Worm (Caenorhabditis elegans) whole organism, L3 larva: ENCODE measurements around the gene K07H8.9.

ENCODE experiments used
- R02D3.7 ChIP-seq: fragments of 150-350 bp; optimal IDR thresholded peaks from 2 replicates; lab custom pipeline; 2014; ENCODE audit warnings: missing biosample characterization, missing genetic modification characterization
- ZK546.5 ChIP-seq: sonication (generic microtip); optimal IDR thresholded peaks from 2 replicates; lab custom pipeline; 2017; ENCODE audit warnings: missing biosample characterization, missing genetic modification characterization
- aly-2 ChIP-seq: fragments of 150-350 bp; optimal IDR thresholded peaks from 2 replicates; lab custom pipeline; 2014; ENCODE audit warnings: missing biosample characterization, missing genetic modification characterization
- ama-1 ChIP-seq: fragments of 150-350 bp; optimal IDR thresholded peaks from 2 replicates; lab custom pipeline; 2018
- ceh-16 ChIP-seq: sonication (generic microtip); optimal IDR thresholded peaks from 2 replicates; lab custom pipeline; 2017; ENCODE audit warnings: missing biosample characterization, missing genetic modification characterization
- ceh-28 ChIP-seq: fragments of 150-350 bp; optimal IDR thresholded peaks from 2 replicates; lab custom pipeline; 2014; ENCODE audit warnings: missing biosample characterization, missing genetic modification reagents, missing genetic modification characterization
- ceh-82 ChIP-seq: fragments of 150-350 bp; optimal IDR thresholded peaks from 2 replicates; lab custom pipeline; 2014; ENCODE audit warnings: missing biosample characterization, missing genetic modification characterization
- ceh-9 ChIP-seq: sonication (generic microtip); optimal IDR thresholded peaks from 2 replicates; lab custom pipeline; 2018; ENCODE audit warnings: missing biosample characterization, missing genetic modification characterization
- daf-12 ChIP-seq: fragments of 150-350 bp; optimal IDR thresholded peaks from 2 replicates; lab custom pipeline; 2014; ENCODE audit warnings: missing biosample characterization, missing genetic modification reagents, missing genetic modification characterization
- egl-27 ChIP-seq: sonication (generic microtip); optimal IDR thresholded peaks from 4 replicates; lab custom pipeline; 2017; ENCODE audit warnings: missing biosample characterization, missing genetic modification reagents, missing genetic modification characterization
- egl-5 ChIP-seq: fragments of 150-350 bp; optimal IDR thresholded peaks from 2 replicates; lab custom pipeline; 2017; ENCODE audit warnings: missing biosample characterization, missing genetic modification reagents, missing genetic modification characterization, inconsistent platforms
- elt-1 ChIP-seq: fragments of 150-350 bp; optimal IDR thresholded peaks from 2 replicates; lab custom pipeline; 2014; ENCODE audit warnings: missing biosample characterization, missing genetic modification characterization
- elt-2 ChIP-seq: sonication (generic microtip); optimal IDR thresholded peaks from 2 replicates; lab custom pipeline; 2016; ENCODE audit warnings: missing genetic modification reagents, mild to moderate bottlenecking, missing genetic modification characterization, missing compliant biosample characterization
- elt-3 ChIP-seq, 3 experiments: fragments of 150-350 bp in 1 of 3; sonication (generic microtip) in 2 of 3; optimal IDR thresholded peaks; 2 replicates in 2 of 3; 4 replicates in 1 of 3; lab custom pipeline; 2014 to 2017; ENCODE audit warnings: missing biosample characterization in 3 of 3, missing genetic modification characterization in 3 of 3
- eor-1 ChIP-seq, 2 experiments: fragments of 150-350 bp; optimal IDR thresholded peaks; 2 replicates each; lab custom pipeline; 2014 to 2018; ENCODE audit warnings: missing biosample characterization in 2 of 2, missing genetic modification characterization in 2 of 2
- fkh-10 ChIP-seq: sonication (generic microtip); optimal IDR thresholded peaks from 2 replicates; lab custom pipeline; 2017; ENCODE audit warnings: missing biosample characterization, missing genetic modification reagents, missing genetic modification characterization
- fkh-2 ChIP-seq: fragments of 150-350 bp; optimal IDR thresholded peaks from 2 replicates; lab custom pipeline; 2014; ENCODE audit warnings: missing biosample characterization, missing genetic modification reagents, missing genetic modification characterization
- fos-1 ChIP-seq: fragments of 150-350 bp; optimal IDR thresholded peaks from 2 replicates; lab custom pipeline; 2014; ENCODE audit warnings: missing biosample characterization, missing genetic modification characterization
- hmg-11 ChIP-seq: sonication (generic microtip); optimal IDR thresholded peaks from 2 replicates; lab custom pipeline; 2016; ENCODE audit warnings: missing genetic modification characterization, missing compliant biosample characterization
- jun-1 ChIP-seq: fragments of 150-350 bp; optimal IDR thresholded peaks from 2 replicates; lab custom pipeline; 2014; ENCODE audit warnings: missing biosample characterization, missing genetic modification reagents, missing genetic modification characterization
- lin-15B ChIP-seq: fragments of 150-350 bp; optimal IDR thresholded peaks from 2 replicates; lab custom pipeline; 2014; ENCODE audit warnings: missing biosample characterization, missing genetic modification characterization
- lin-39 ChIP-seq: fragments of 150-350 bp; optimal IDR thresholded peaks from 2 replicates; lab custom pipeline; 2018; ENCODE audit warnings: missing biosample characterization, missing genetic modification reagents, missing genetic modification characterization
- lsy-12 ChIP-seq: sonication (generic microtip); optimal IDR thresholded peaks from 2 replicates; lab custom pipeline; 2016; ENCODE audit warnings: mild to moderate bottlenecking, missing genetic modification characterization, missing compliant biosample characterization
- mdl-1 ChIP-seq: fragments of 150-350 bp; optimal IDR thresholded peaks from 2 replicates; lab custom pipeline; 2014; ENCODE audit warnings: missing biosample characterization, missing genetic modification characterization
- mml-1 ChIP-seq: fragments of 150-350 bp; sonication (generic microtip); optimal IDR thresholded peaks from 3 replicates; lab custom pipeline; 2014; ENCODE audit warnings: missing biosample characterization, missing genetic modification characterization
- nfya-1 ChIP-seq: sonication (generic microtip); optimal IDR thresholded peaks from 2 replicates; lab custom pipeline; 2017; ENCODE audit warnings: missing genetic modification characterization, mild to moderate bottlenecking, missing compliant biosample characterization, antibody characterized with exemption, moderate library complexity; ENCODE audit not compliant: insufficient read depth
- nhr-11 ChIP-seq: fragments of 150-350 bp; optimal IDR thresholded peaks from 2 replicates; lab custom pipeline; 2014; ENCODE audit warnings: missing biosample characterization, missing genetic modification characterization
- nhr-12 ChIP-seq: fragments of 150-350 bp; optimal IDR thresholded peaks from 2 replicates; lab custom pipeline; 2014; ENCODE audit warnings: missing biosample characterization, missing genetic modification characterization
- nhr-23 ChIP-seq: fragments of 150-350 bp; optimal IDR thresholded peaks from 2 replicates; lab custom pipeline; 2014; ENCODE audit warnings: missing biosample characterization, missing genetic modification reagents, missing genetic modification characterization
- nhr-237 ChIP-seq: fragments of 150-350 bp; optimal IDR thresholded peaks from 2 replicates; lab custom pipeline; 2014; ENCODE audit warnings: missing biosample characterization, missing genetic modification characterization
- nhr-25 ChIP-seq: sonication (generic microtip); optimal IDR thresholded peaks from 2 replicates; lab custom pipeline; 2017; ENCODE audit warnings: missing biosample characterization, missing genetic modification characterization
- nhr-28 ChIP-seq: fragments of 150-350 bp; optimal IDR thresholded peaks from 2 replicates; lab custom pipeline; 2014; ENCODE audit warnings: missing biosample characterization, missing genetic modification characterization
- nhr-43 ChIP-seq: sonication (generic microtip); optimal IDR thresholded peaks from 2 replicates; lab custom pipeline; 2016; ENCODE audit warnings: mild to moderate bottlenecking, missing genetic modification characterization, missing compliant biosample characterization; ENCODE audit not compliant: poor library complexity, severe bottlenecking
- nhr-67 ChIP-seq: fragments of 150-350 bp; optimal IDR thresholded peaks from 2 replicates; lab custom pipeline; 2014; ENCODE audit warnings: missing biosample characterization, missing genetic modification characterization
- nhr-76 ChIP-seq: fragments of 150-350 bp; sonication (generic microtip); optimal IDR thresholded peaks from 5 replicates; lab custom pipeline; 2014; ENCODE audit warnings: missing biosample characterization, missing genetic modification characterization
- nhr-77 ChIP-seq: fragments of 150-350 bp; optimal IDR thresholded peaks from 2 replicates; lab custom pipeline; 2014; ENCODE audit warnings: missing biosample characterization, missing genetic modification characterization
- pha-4 ChIP-seq: fragments of 150-350 bp; optimal IDR thresholded peaks from 2 replicates; lab custom pipeline; 2014; ENCODE audit warnings: missing biosample characterization, missing genetic modification reagents, missing genetic modification characterization
- pqm-1 ChIP-seq: fragments of 150-350 bp; optimal IDR thresholded peaks from 2 replicates; lab custom pipeline; 2017; ENCODE audit warnings: missing biosample characterization, missing genetic modification characterization, inconsistent platforms
- sea-2 ChIP-seq: fragments of 150-350 bp; sonication (generic microtip); optimal IDR thresholded peaks from 4 replicates; lab custom pipeline; 2014; ENCODE audit warnings: missing biosample characterization, missing genetic modification reagents, missing genetic modification characterization
- skn-1 ChIP-seq: fragments of 150-350 bp; optimal IDR thresholded peaks from 2 replicates; lab custom pipeline; 2014; ENCODE audit warnings: missing biosample characterization, missing genetic modification characterization
- snpc-4 ChIP-seq: fragments of 150-350 bp; optimal IDR thresholded peaks from 2 replicates; lab custom pipeline; 2014; ENCODE audit warnings: missing biosample characterization, missing genetic modification characterization
- tbx-2 ChIP-seq: sonication (generic microtip); optimal IDR thresholded peaks from 2 replicates; lab custom pipeline; 2016; ENCODE audit warnings: mild to moderate bottlenecking, missing genetic modification characterization, missing compliant biosample characterization
- unc-39 ChIP-seq: sonication (generic microtip); optimal IDR thresholded peaks from 4 replicates; lab custom pipeline; 2017; ENCODE audit warnings: missing biosample characterization, missing genetic modification characterization
- unc-62 ChIP-seq: fragments of 150-350 bp; sonication (generic microtip); optimal IDR thresholded peaks from 4 replicates; lab custom pipeline; 2014; ENCODE audit warnings: missing biosample characterization, missing genetic modification reagents, missing genetic modification characterization
- zag-1 ChIP-seq: fragments of 150-350 bp; optimal IDR thresholded peaks from 2 replicates; lab custom pipeline; 2014; ENCODE audit warnings: missing biosample characterization, missing genetic modification characterization
- ztf-11 ChIP-seq: fragments of 150-350 bp; optimal IDR thresholded peaks from 2 replicates; lab custom pipeline; 2014; ENCODE audit warnings: missing biosample characterization, missing genetic modification characterization
- ztf-4 ChIP-seq: fragments of 150-350 bp; optimal IDR thresholded peaks from 2 replicates; lab custom pipeline; 2014; ENCODE audit warnings: missing biosample characterization, missing genetic modification characterization

Gene K07H8.9

ce11 chrIV:8294650-8295049 is 8.4 kb upstream of the K07H8.9 start, which contains the start of gene tbce-1:
TSS of gene tbce-1 (plus strand) at chrIV:8294690.
- TF ChIP-seq pha-4 (tag; lab: Kevin White, UChicago) (no peak), ama-1 (lab: Kevin White, UChicago) (peak; percentile 18)
- TF ChIP-seq, all 47 proteins: peak for 1

- TF ChIP-seq R02D3.7 (tag; lab: Kevin White, UChicago) (no peak), fkh-10 (GFP tag; lab: Kevin White, UChicago) (no peak), ZK546.5 (tag; lab: Kevin White, UChicago) (no peak)
Observed at ce11 chrIV:8291232-8291631, 5.0 kb upstream of the K07H8.9 start, which contains the start of gene K07H8.2. TSS of gene K07H8.2 (plus strand) at chrIV:8291532.

- no peak for TF ChIP-seq jun-1 (tag; lab: Kevin White, UChicago)
- peak; percentile 40 for TF ChIP-seq elt-2 (tag; lab: Kevin White, UChicago)
- TF ChIP-seq ZK546.5 (tag; lab: Kevin White, UChicago) = no peak
- no peak for TF ChIP-seq tbx-2 (tag; lab: Kevin White, UChicago)
- TF ChIP-seq mml-1 (tag; lab: Kevin White, UChicago) = no peak
- no peak for TF ChIP-seq egl-27 (tag; lab: Kevin White, UChicago)
- no peak for TF ChIP-seq nhr-67 (tag; lab: Kevin White, UChicago)
- TF ChIP-seq aly-2 (tag; lab: Kevin White, UChicago) = no peak
- peak; percentile 47 for TF ChIP-seq nhr-23 (tag; lab: Kevin White, UChicago)
- no peak for TF ChIP-seq daf-12 (tag; lab: Kevin White, UChicago)
- TF ChIP-seq skn-1 (tag; lab: Kevin White, UChicago) = no peak
- peak; percentile 88 for TF ChIP-seq lin-39 (tag; lab: Kevin White, UChicago)
- TF ChIP-seq elt-1 (tag; lab: Kevin White, UChicago) = no peak
- no peak for TF ChIP-seq ceh-16 (tag; lab: Kevin White, UChicago)
- no peak for TF ChIP-seq nhr-76 (tag; lab: Kevin White, UChicago)
- no peak for TF ChIP-seq lsy-12 (tag; lab: Kevin White, UChicago)
- TF ChIP-seq nhr-43 (tag; lab: Kevin White, UChicago) = no peak
- TF ChIP-seq R02D3.7 (tag; lab: Kevin White, UChicago) = no peak
- TF ChIP-seq nhr-237 = no peak
- TF ChIP-seq elt-3 (tag; optimal IDR thresholded peaks at IDR 0.05; lab: Kevin White, UChicago) = no peak
- TF ChIP-seq ceh-9 (tag; lab: Kevin White, UChicago) = no peak
- no peak for TF ChIP-seq zag-1
- TF ChIP-seq nhr-25 (tag; lab: Kevin White, UChicago) = peak; percentile 71
- TF ChIP-seq nhr-12 = no peak
- no peak for TF ChIP-seq ama-1 (lab: Kevin White, UChicago)
- no peak for TF ChIP-seq ztf-11 (tag; lab: Kevin White, UChicago)
- TF ChIP-seq unc-39 (tag; lab: Kevin White, UChicago) = no peak
- TF ChIP-seq nhr-11 (tag; lab: Kevin White, UChicago) = no peak
- no peak for TF ChIP-seq eor-1 (tag; optimal IDR thresholded peaks at IDR 0.05; lab: Kevin White, UChicago)
- no peak for TF ChIP-seq fkh-10 (GFP tag; lab: Kevin White, UChicago)
- TF ChIP-seq ceh-28 = peak; percentile 32
- peak; percentile 83 for TF ChIP-seq pha-4 (tag; lab: Kevin White, UChicago)
- no peak for TF ChIP-seq fkh-2 (tag; lab: Kevin White, UChicago)
- no peak for TF ChIP-seq fos-1 (tag; lab: Kevin White, UChicago)
- TF ChIP-seq ztf-4 (tag; lab: Kevin White, UChicago) = no peak
- TF ChIP-seq hmg-11 = peak; percentile 62
- TF ChIP-seq nhr-77 (tag; lab: Kevin White, UChicago) = no peak
- no peak for TF ChIP-seq sea-2 (GFP tag; lab: Kevin White, UChicago)
- TF ChIP-seq pqm-1 (tag; lab: Kevin White, UChicago) = peak; percentile 6
- no peak for TF ChIP-seq unc-62
- no peak for TF ChIP-seq mdl-1 (tag; lab: Kevin White, UChicago)
- TF ChIP-seq snpc-4 (tag; lab: Kevin White, UChicago) = peak; percentile 57
- TF ChIP-seq nhr-28 (tag; lab: Kevin White, UChicago) = no peak
- TF ChIP-seq ceh-82 (tag; lab: Kevin White, UChicago) = no peak
- peak; percentile 77 for TF ChIP-seq egl-5 (tag; lab: Kevin White, UChicago)
- peak; percentile 72 for TF ChIP-seq nfya-1
- TF ChIP-seq lin-15B (tag; lab: Kevin White, UChicago) = peak; percentile 64
Observed at ce11 chrIV:8289580-8290323, 3.5 kb upstream of the K07H8.9 start, which contains the start of gene daf-31. TSS of gene daf-31 (plus strand) at chrIV:8290273.
